Fruit fly (Drosophila melanogaster) whole organism, embryonic: ENCODE data around the gene Sld5.

Experiments
- Adf1 ChIP-seq: fragments of 200-800 bp; sonication (Bioruptor generic); IDR thresholded peaks from 2 replicates; pipeline ENCODE4 v1.3.6; 2022; ENCODE audit warnings: missing biosample characterization, missing genetic modification characterization
- BtbVII ChIP-seq: fragments of 200-800 bp; sonication (Bioruptor generic); optimal IDR thresholded peaks from 3 replicates; lab custom pipeline; 2017; ENCODE audit warnings: missing biosample characterization, mild to moderate bottlenecking, missing genetic modification characterization
- CG11247 ChIP-seq: fragments of 200-800 bp; sonication (Bioruptor generic); IDR thresholded peaks from 2 replicates; pipeline ENCODE4 v1.3.6; 2022; ENCODE audit warnings: missing biosample characterization, missing genetic modification characterization
- CG1233 ChIP-seq: fragments of 200-800 bp; sonication (Bioruptor generic); optimal IDR thresholded peaks from 4 replicates; lab custom pipeline; 2018; ENCODE audit warnings: missing biosample characterization, mild to moderate bottlenecking, missing genetic modification characterization
- CG14860 ChIP-seq: fragments of 200-800 bp; sonication (Bioruptor generic); IDR thresholded peaks from 3 replicates; pipeline ENCODE4 v1.3.6; 2022; ENCODE audit warnings: missing biosample characterization, missing genetic modification characterization; ENCODE audit not compliant: partially characterized antibody
- CG14965 ChIP-seq: fragments of 200-800 bp; sonication (Bioruptor generic); optimal IDR thresholded peaks from 2 replicates; lab custom pipeline; 2016; ENCODE audit warnings: missing biosample characterization, missing genetic modification characterization, borderline replicate concordance
- CG17912 ChIP-seq: fragments of 200-800 bp; sonication (Bioruptor generic); optimal IDR thresholded peaks from 2 replicates; lab custom pipeline; 2018; ENCODE audit warnings: missing biosample characterization, mild to moderate bottlenecking, missing genetic modification characterization
- CG18476 ChIP-seq: fragments of 200-800 bp; sonication (Bioruptor generic); optimal IDR thresholded peaks from 2 replicates; lab custom pipeline; 2016; ENCODE audit warnings: missing biosample characterization, mild to moderate bottlenecking, missing genetic modification characterization
- CG32772 ChIP-seq: fragments of 200-800 bp; sonication (Bioruptor generic); IDR thresholded peaks from 2 replicates; pipeline ENCODE4 v1.3.6; 2022; ENCODE audit warnings: missing biosample characterization, missing genetic modification characterization
- CG4282 ChIP-seq: fragments of 200-800 bp; sonication (Bioruptor generic); optimal IDR thresholded peaks from 2 replicates; lab custom pipeline; 2016; ENCODE audit warnings: missing biosample characterization, missing genetic modification characterization
- CG4820 ChIP-seq: fragments of 200-800 bp; sonication (Bioruptor generic); optimal IDR thresholded peaks from 3 replicates; lab custom pipeline; 2016; ENCODE audit warnings: missing biosample characterization, missing genetic modification characterization
- CG9215 ChIP-seq: fragments of 200-800 bp; sonication (Bioruptor generic); IDR thresholded peaks from 2 replicates; pipeline ENCODE4 v1.3.6; 2022; ENCODE audit warnings: missing biosample characterization, missing genetic modification characterization
- D ChIP-seq, 2 experiments: fragments of 200-800 bp in 1 of 2; fragments of >200 bp in 1 of 2; sonication (Bioruptor generic) in 1 of 2; optimal IDR thresholded peaks; 2 replicates in 1 of 2; 3 replicates in 1 of 2; lab custom pipeline; 2017; ENCODE audit warnings: mild to moderate bottlenecking in 1 of 2, missing biosample characterization in 1 of 2, missing genetic modification characterization in 1 of 2, missing genetic modification reagents in 1 of 2
- Deaf1 ChIP-seq: fragments of 200-800 bp; optimal IDR thresholded peaks from 3 replicates; lab custom pipeline; 2019; ENCODE audit warnings: missing biosample characterization, mild to moderate bottlenecking, missing genetic modification characterization, moderate library complexity
- E2f2 ChIP-seq: fragments of 200-800 bp; sonication (Bioruptor generic); IDR thresholded peaks from 2 replicates; pipeline ENCODE4 v1.3.6; 2022; ENCODE audit warnings: missing biosample characterization, missing genetic modification characterization
- Eip74EF ChIP-seq, 2 experiments: fragments of 200-800 bp in 1 of 2; fragments of >200 bp in 1 of 2; sonication (Bioruptor generic) in 1 of 2; optimal IDR thresholded peaks; 2 replicates each; lab custom pipeline; 2017 to 2019; ENCODE audit warnings: missing biosample characterization in 2 of 2, missing genetic modification characterization in 2 of 2, mild to moderate bottlenecking in 1 of 2, moderate library complexity in 1 of 2
- Ets97D ChIP-seq: fragments of 200-800 bp; sonication (Bioruptor generic); optimal IDR thresholded peaks from 3 replicates; lab custom pipeline; 2016; ENCODE audit warnings: missing biosample characterization, missing genetic modification characterization
- Fer2 ChIP-seq: fragments of 200-800 bp; sonication (Bioruptor generic); optimal IDR thresholded peaks from 2 replicates; lab custom pipeline; 2018; ENCODE audit warnings: missing biosample characterization, mild to moderate bottlenecking, missing genetic modification characterization, moderate library complexity
- Fer3 ChIP-seq: fragments of 200-800 bp; sonication (Bioruptor generic); optimal IDR thresholded peaks from 2 replicates; lab custom pipeline; 2018; ENCODE audit warnings: missing biosample characterization, mild to moderate bottlenecking, missing genetic modification characterization, moderate library complexity
- GATAe ChIP-seq: fragments of 200-800 bp; sonication (Bioruptor generic); conservative IDR thresholded peaks from 2 replicates; pipeline ENCODE4 v1.3.6; 2022; ENCODE audit warnings: missing biosample characterization, missing genetic modification characterization
- H2.0 ChIP-seq: fragments of 200-800 bp; sonication (Bioruptor generic); IDR thresholded peaks from 2 replicates; pipeline ENCODE4 v1.3.6; 2022; ENCODE audit warnings: missing biosample characterization, missing genetic modification characterization
- Lhr ChIP-seq: fragments of 200-800 bp; sonication (Bioruptor generic); optimal IDR thresholded peaks from 3 replicates; lab custom pipeline; 2017; ENCODE audit warnings: mild to moderate bottlenecking, missing biosample characterization, missing genetic modification reagents, missing genetic modification characterization
- NC2β ChIP-seq: fragments of 200-800 bp; sonication (Bioruptor generic); optimal IDR thresholded peaks from 2 replicates; lab custom pipeline; 2016; ENCODE audit warnings: missing biosample characterization, missing genetic modification characterization
- NFAT ChIP-seq: fragments of 200-800 bp; sonication (Bioruptor generic); IDR thresholded peaks from 2 replicates; pipeline ENCODE4 v1.3.6; 2022; ENCODE audit warnings: missing biosample characterization, missing genetic modification characterization
- Neu2 ChIP-seq: fragments of 200-800 bp; sonication (Bioruptor generic); optimal IDR thresholded peaks from 3 replicates; lab custom pipeline; 2016; ENCODE audit warnings: missing biosample characterization, missing genetic modification characterization, borderline replicate concordance
- Oaz ChIP-seq: fragments of 200-800 bp; sonication (Bioruptor generic); IDR thresholded peaks from 2 replicates; pipeline ENCODE4 v1.3.6; 2022; ENCODE audit warnings: missing biosample characterization, missing genetic modification characterization
- Sin3A ChIP-seq: fragments of >200 bp; optimal IDR thresholded peaks from 2 replicates; lab custom pipeline; 2018
- Sry-β ChIP-seq: fragments of 200-800 bp; sonication (Bioruptor generic); optimal IDR thresholded peaks from 2 replicates; lab custom pipeline; 2018; ENCODE audit warnings: missing biosample characterization, mild to moderate bottlenecking, missing genetic modification characterization, moderate library complexity
- Usf ChIP-seq: fragments of 200-800 bp; sonication (Bioruptor generic); optimal IDR thresholded peaks from 2 replicates; lab custom pipeline; 2017; ENCODE audit warnings: missing genotype, missing biosample characterization, missing genetic modification characterization
- Xbp1 ChIP-seq: fragments of 200-800 bp; sonication (Bioruptor generic); optimal IDR thresholded peaks from 3 replicates; lab custom pipeline; 2016; ENCODE audit warnings: missing biosample characterization, mild to moderate bottlenecking, missing genetic modification characterization
- al ChIP-seq: fragments of 200-800 bp; sonication (Bioruptor generic); IDR thresholded peaks from 2 replicates; pipeline ENCODE4 v1.3.6; 2022; ENCODE audit warnings: missing biosample characterization, missing genetic modification characterization
- cg ChIP-seq: fragments of 200-800 bp; sonication (Bioruptor generic); optimal IDR thresholded peaks from 3 replicates; lab custom pipeline; 2019; ENCODE audit warnings: missing biosample characterization, mild to moderate bottlenecking, missing genetic modification characterization, moderate library complexity
- crol ChIP-seq: fragments of 200-800 bp; sonication (Bioruptor generic); IDR thresholded peaks from 2 replicates; pipeline ENCODE4 v1.3.6; 2022; ENCODE audit warnings: missing biosample characterization, missing genetic modification characterization
- dan ChIP-seq: fragments of 200-800 bp; sonication (Bioruptor generic); IDR thresholded peaks from 2 replicates; pipeline ENCODE4 v1.3.6; 2022; ENCODE audit warnings: missing biosample characterization, missing genetic modification characterization
- dysf ChIP-seq: fragments of 200-800 bp; sonication (Bioruptor generic); IDR thresholded peaks from 3 replicates; pipeline ENCODE4 v1.3.6; 2022; ENCODE audit warnings: missing biosample characterization, missing genetic modification characterization
- emc ChIP-seq: fragments of 200-800 bp; sonication (Bioruptor generic); optimal IDR thresholded peaks from 2 replicates; lab custom pipeline; 2016; ENCODE audit warnings: missing biosample characterization, missing genetic modification characterization
- en ChIP-seq: fragments of 200-800 bp; sonication (Bioruptor generic); optimal IDR thresholded peaks from 2 replicates; lab custom pipeline; 2016; ENCODE audit warnings: missing biosample characterization, missing genetic modification characterization
- gcm ChIP-seq: fragments of 200-800 bp; sonication (Bioruptor generic); optimal IDR thresholded peaks from 2 replicates; lab custom pipeline; 2019; ENCODE audit warnings: missing biosample characterization, mild to moderate bottlenecking, missing genetic modification characterization, moderate library complexity
- gt ChIP-seq: fragments of 200-800 bp; sonication (Bioruptor generic); IDR thresholded peaks from 2 replicates; pipeline ENCODE4 v1.3.6; 2022; ENCODE audit warnings: missing biosample characterization, missing genetic modification characterization
- ham ChIP-seq: fragments of 200-800 bp; sonication (Bioruptor generic); IDR thresholded peaks from 2 replicates; pipeline ENCODE4 v1.3.6; 2022; ENCODE audit warnings: missing biosample characterization, missing genetic modification characterization
- hkb ChIP-seq, 2 experiments: fragments of 200-800 bp in 1 of 2; fragments of >200 bp in 1 of 2; sonication (Bioruptor generic) in 1 of 2; IDR thresholded peaks in 1 of 2; optimal IDR thresholded peaks in 1 of 2; 2 replicates each; pipeline versions ENCODE4 v1.3.6 to Lab custom; 2017 to 2022; ENCODE audit warnings: missing biosample characterization in 1 of 2, missing genetic modification characterization in 1 of 2
- kay ChIP-seq: fragments of 200-800 bp; sonication (Bioruptor generic); optimal IDR thresholded peaks from 2 replicates; lab custom pipeline; 2016; ENCODE audit warnings: missing biosample characterization, missing genetic modification characterization
- kni ChIP-seq: fragments of 200-800 bp; sonication (Bioruptor generic); optimal IDR thresholded peaks from 3 replicates; lab custom pipeline; 2017; ENCODE audit warnings: mild to moderate bottlenecking, missing biosample characterization, missing genetic modification reagents, missing genetic modification characterization
- nom ChIP-seq: fragments of 200-800 bp; sonication (Bioruptor generic); optimal IDR thresholded peaks from 2 replicates; lab custom pipeline; 2017; ENCODE audit warnings: missing biosample characterization, missing genetic modification characterization, mild to moderate bottlenecking, moderate library complexity, missing genetic modification reagents
- rib ChIP-seq: fragments of 200-800 bp; sonication (Bioruptor generic); IDR thresholded peaks from 2 replicates; pipeline ENCODE4 v1.3.6; 2022; ENCODE audit warnings: missing biosample characterization, missing genetic modification characterization
- tna ChIP-seq: fragments of 200-800 bp; sonication (Bioruptor generic); IDR thresholded peaks from 2 replicates; pipeline ENCODE4 v1.3.6; 2022; ENCODE audit warnings: missing biosample characterization, missing genetic modification characterization; ENCODE audit not compliant: partially characterized antibody
- z ChIP-seq: fragments of 200-800 bp; sonication (Bioruptor generic); IDR thresholded peaks from 3 replicates; pipeline ENCODE4 v1.3.6; 2022; ENCODE audit warnings: missing biosample characterization, missing genetic modification characterization

The Sld5 gene

dm6 chr3R:26098502-26099210, 42.3 kb upstream of the Sld5 start, which contains the start of gene dysf (continued):
- TF ChIP-seq Eip74EF (GFP tag; optimal IDR thresholded peaks at IDR 0.05; lab: Kevin White, UChicago), result peak in 1 of 2 experiments; percentile 45
- peak; percentile 24; the same call in 1 of the 2 replicates for TF ChIP-seq E2f2 (GFP tag; lab: Robert Waterston, UW)
- peak; percentile 58 for TF ChIP-seq al (GFP tag; lab: Robert Waterston, UW)
- peak; percentile 59 for TF ChIP-seq Deaf1 (tag; lab: Kevin White, UChicago)
- no peak for TF ChIP-seq CG17912 (GFP tag; lab: Kevin White, UChicago)
- no peak for TF ChIP-seq z (GFP tag; lab: Robert Waterston, UW)
- no peak for TF ChIP-seq en (GFP tag; lab: Kevin White, UChicago)
- TF ChIP-seq Fer2 (tag; lab: Kevin White, UChicago), result peak; percentile 14
- no peak for TF ChIP-seq Fer3 (tag; lab: Kevin White, UChicago)
- TF ChIP-seq CG11247 (GFP tag; lab: Robert Waterston, UW), result no peak
- TF ChIP-seq CG14860, result no peak
- no peak for TF ChIP-seq hkb (optimal IDR thresholded peaks at IDR 0.05; lab: Kevin White, UChicago)
- TF ChIP-seq hkb (GFP tag; IDR thresholded peaks at IDR 0.05; lab: Robert Waterston, UW), result no peak
- TF ChIP-seq Usf (GFP tag; lab: Kevin White, UChicago), result peak; percentile 43
- TF ChIP-seq Ets97D (GFP tag; lab: Kevin White, UChicago), result no peak
- TF ChIP-seq, all 482 proteins: peak for 163

- TF ChIP-seq CG9215 (GFP tag; lab: Robert Waterston, UW) (0 out of 2 replicates have a peak, but pooled peaks have one; percentile 25), D (optimal IDR thresholded peaks at IDR 0.05; lab: Kevin White, UChicago) (no peak), D (GFP tag; optimal IDR thresholded peaks at IDR 0.05; lab: Kevin White, UChicago) (no peak), NC2β (GFP tag; lab: Kevin White, UChicago) (no peak), ham (GFP tag; lab: Robert Waterston, UW) (no peak), cg (GFP tag; lab: Kevin White, UChicago) (no peak), CG18476 (GFP tag; lab: Kevin White, UChicago) (no peak), dysf (peak; percentile 28; the same call in 1 of the 3 replicates), z (GFP tag; lab: Robert Waterston, UW) (no peak), Xbp1 (GFP tag; lab: Kevin White, UChicago) (no peak), BtbVII (GFP tag; lab: Kevin White, UChicago) (no peak), CG14965 (GFP tag; lab: Kevin White, UChicago) (no peak), CG32772 (no peak), kay (GFP tag; lab: Kevin White, UChicago) (no peak), crol (GFP tag; lab: Robert Waterston, UW) (no peak), NFAT (GFP tag; lab: Robert Waterston, UW) (0 out of 2 replicates have a peak, but pooled peaks have one; percentile 13), H2.0 (GFP tag; lab: Robert Waterston, UW) (no peak), GATAe (GFP tag; lab: Robert Waterston, UW) (no peak), dan (GFP tag; lab: Robert Waterston, UW) (0 out of 2 replicates have a peak, but pooled peaks have one; percentile 11)
- TF ChIP-seq, all 482 proteins: peak for 4
Observed at dm6 chr3R:26096192-26096591, 39.8 kb upstream of the Sld5 start.

DNA sequence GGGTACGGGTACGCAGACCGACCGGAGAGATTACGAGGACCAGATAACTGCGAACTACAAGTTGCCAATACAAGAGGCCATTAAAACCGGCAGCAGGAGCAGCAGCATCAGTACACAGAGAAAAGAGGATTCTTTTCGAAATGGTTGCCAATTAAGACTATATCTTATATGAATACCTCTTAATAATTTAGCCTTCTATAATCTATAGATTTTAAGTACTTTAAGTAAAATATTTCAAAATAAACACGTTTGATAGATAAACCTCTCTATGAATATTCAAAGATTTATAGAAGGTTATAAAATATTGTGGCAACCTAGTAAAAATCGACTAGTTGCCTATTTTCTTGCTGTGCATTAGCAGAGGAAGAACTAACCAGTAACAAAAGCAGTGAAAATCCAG, 39.2 kb upstream of the Sld5 start:
- TF ChIP-seq gt, result no peak
- TF ChIP-seq Sry-β, result no peak
- no peak for TF ChIP-seq kni (GFP tag; lab: Kevin White, UChicago)
- no peak for TF ChIP-seq emc (GFP tag; lab: Kevin White, UChicago)
- TF ChIP-seq Neu2 (GFP tag; lab: Kevin White, UChicago), result no peak
- no peak for TF ChIP-seq CG4820 (GFP tag; lab: Kevin White, UChicago)
- TF ChIP-seq Lhr, result no peak
- no peak for TF ChIP-seq rib (GFP tag; lab: Robert Waterston, UW)
- no peak for TF ChIP-seq tna
- TF ChIP-seq Sin3A (lab: Kevin White, UChicago), result no peak
- no peak for TF ChIP-seq CG4282 (GFP tag; lab: Kevin White, UChicago)
- no peak for TF ChIP-seq Oaz (GFP tag; lab: Robert Waterston, UW)
- no peak for TF ChIP-seq CG1233 (GFP tag; lab: Kevin White, UChicago)
- TF ChIP-seq Adf1 (GFP tag; lab: Robert Waterston, UW), result no peak
- no peak for TF ChIP-seq Usf (GFP tag; lab: Kevin White, UChicago)
- no peak for TF ChIP-seq nom (GFP tag; lab: Kevin White, UChicago)
- TF ChIP-seq gcm (GFP tag; lab: Kevin White, UChicago), result no peak
- TF ChIP-seq, all 482 proteins: peak for 0
